Worm (Caenorhabditis elegans): Measurements from ENCODE around the gene dhgd-1.

The dhgd-1 gene

DNA sequence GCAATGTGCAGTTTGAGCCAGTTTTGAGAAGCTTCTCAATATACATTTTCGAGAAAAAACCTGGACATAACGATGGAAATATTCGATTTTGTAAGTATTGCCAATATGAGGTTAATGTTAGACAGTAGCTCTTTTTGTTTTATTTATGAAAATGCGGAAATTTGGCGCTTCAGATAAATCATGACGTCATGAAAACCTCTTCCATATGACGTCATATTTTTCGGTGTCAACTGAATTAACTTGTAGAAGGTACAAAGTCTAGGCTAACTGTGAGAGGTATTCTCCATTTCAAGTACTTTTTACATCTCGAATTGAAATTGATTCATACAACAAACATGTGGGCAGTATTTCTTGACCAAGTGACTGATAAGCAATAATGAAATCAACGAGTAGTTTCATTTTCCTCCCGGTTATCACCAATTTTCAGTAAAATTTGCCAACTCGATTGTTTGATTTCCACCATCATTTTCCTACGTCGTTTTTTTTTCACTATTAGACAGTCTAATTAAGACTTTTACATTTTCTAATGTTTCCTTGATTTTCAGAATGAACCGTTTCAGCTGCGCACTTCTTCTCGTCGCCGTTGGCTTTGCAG, 19.5 kb upstream of the dhgd-1 start, which contains the start of gene F54D5.3 (continued):
- TF ChIP-seq dmd-6 (GFP tag; IDR thresholded peaks at IDR 0.05) (peak; percentile 28; the same call in 1 of the 2 replicates), ceh-28 (tag; optimal IDR thresholded peaks at IDR 0.05) (no peak)

- TF ChIP-seq hif-1 (tag; optimal IDR thresholded peaks at IDR 0.05) (no peak), egl-43 (GFP tag; IDR thresholded peaks at IDR 0.05) (no peak), ceh-28 (tag; optimal IDR thresholded peaks at IDR 0.05) (no peak), hlh-11 (tag; optimal IDR thresholded peaks at IDR 0.05) (no peak), zag-1 (tag; optimal IDR thresholded peaks at IDR 0.05) (no peak), zip-11 (GFP tag; IDR thresholded peaks at IDR 0.05) (no peak), pqm-1 (tag; optimal IDR thresholded peaks at IDR 0.05) (peak; percentile 73)
Measured at ce11 chrII:11569213-11569868, 17.5 kb upstream of the dhgd-1 start, which contains the start of the genes F54D5.23 and F54D5.4. Gene F54D5.23, minus strand, starts transcription at chrII:11569287. Gene F54D5.4, plus strand, starts transcription at chrII:11569818.

- TF ChIP-seq sdz-12 (GFP tag; optimal IDR thresholded peaks at IDR 0.05) (no peak), lin-1 (GFP tag; IDR thresholded peaks at IDR 0.05) (no peak), pha-4 (GFP tag; IDR thresholded peaks at IDR 0.05) (no peak), pha-4 (tag; optimal IDR thresholded peaks at IDR 0.05) (no peak), unc-39 (tag; optimal IDR thresholded peaks at IDR 0.05) (no peak), snpc-1.2 (GFP tag; IDR thresholded peaks at IDR 0.05) (no peak), rbr-2 (tag; optimal IDR thresholded peaks at IDR 0.05) (no peak), egl-43 (GFP tag; IDR thresholded peaks at IDR 0.05) (no peak), nhr-42 (GFP tag; IDR thresholded peaks at IDR 0.05) (no peak), ztf-11 (tag; optimal IDR thresholded peaks at IDR 0.05) (no peak), nhr-10 (tag; optimal IDR thresholded peaks at IDR 0.05) (no peak), T20F7.1 (GFP tag; optimal IDR thresholded peaks at IDR 0.05) (no peak), zfp-2 (tag; optimal IDR thresholded peaks at IDR 0.05) (no peak), ztf-7 (tag; optimal IDR thresholded peaks at IDR 0.05) (no peak), spr-1 (tag; optimal IDR thresholded peaks at IDR 0.05) (no peak)
Measured at ce11 chrII:11568670-11569069, 16.8 kb upstream of the dhgd-1 start.

DNA sequence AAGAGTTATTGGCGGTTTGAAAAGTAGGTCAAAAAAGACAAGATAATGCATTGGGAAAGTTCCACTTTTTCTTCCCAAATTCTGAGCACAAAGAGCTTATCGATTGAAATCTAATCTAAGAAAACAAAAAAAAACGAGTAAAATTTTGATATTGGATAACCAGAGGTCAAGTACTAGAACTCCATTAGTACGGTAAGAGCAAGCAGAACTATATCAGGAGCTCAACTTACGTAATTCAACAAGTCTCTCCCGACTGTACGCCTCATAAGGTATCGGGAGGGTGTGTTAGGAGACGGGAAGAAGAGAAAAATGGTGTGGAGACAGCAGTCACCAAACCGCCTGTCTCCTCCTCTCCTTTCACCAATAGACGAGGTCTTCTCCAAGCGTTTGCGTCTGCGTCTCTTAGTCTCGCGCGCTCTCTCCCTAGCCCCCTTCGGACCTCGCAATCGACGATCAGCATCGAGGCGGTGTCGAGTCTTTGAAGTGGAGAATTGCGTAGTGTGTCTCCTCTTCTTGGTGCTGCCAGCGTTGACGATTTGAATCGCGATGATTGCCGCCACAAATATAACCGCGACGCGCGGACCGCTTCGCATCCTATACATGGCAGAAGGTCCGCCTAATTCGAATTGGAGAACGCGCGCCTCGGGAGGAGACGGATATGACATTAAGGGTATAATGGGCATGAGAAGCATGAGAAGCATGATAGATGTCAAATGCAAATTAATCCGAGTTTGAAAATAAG, 15.3 kb upstream of the dhgd-1 start, which contains the start of gene F54D5.5:
TSS of gene F54D5.5 (minus strand) at position 51 of the 742 bp plus-strand sequence.
- TF ChIP-seq nhr-6 (tag; optimal IDR thresholded peaks at IDR 0.05) (peak; percentile 37), egl-43 (GFP tag; IDR thresholded peaks at IDR 0.05) (peak; percentile 69; the same call in 1 of the 2 replicates), tag-97 (GFP tag; IDR thresholded peaks at IDR 0.05) (no peak), unc-62 (GFP tag; optimal IDR thresholded peaks at IDR 0.05 in 1 of 2) (peak in 1 of 2 experiments; percentile 31), unc-62 (tag; optimal IDR thresholded peaks at IDR 0.05) (no peak), nhr-42 (GFP tag; IDR thresholded peaks at IDR 0.05) (no peak), T26A8.4 (GFP tag; IDR thresholded peaks at IDR 0.05) (no peak), set-16 (GFP tag; IDR thresholded peaks at IDR 0.05) (peak; percentile 68), madf-5 (GFP tag; IDR thresholded peaks at IDR 0.05) (0 out of 4 replicates have a peak, but pooled peaks of 1 of the 2 experiments have one; percentile 60), aha-1 (tag) (peak; percentile 43)

- TF ChIP-seq ceh-82 (tag; optimal IDR thresholded peaks at IDR 0.05): no peak
- no peak for TF ChIP-seq vab-7 (GFP tag; IDR thresholded peaks at IDR 0.05)
- no peak for TF ChIP-seq snpc-1.2 (GFP tag; IDR thresholded peaks at IDR 0.05)
- no peak for TF ChIP-seq unc-130 (GFP tag; optimal IDR thresholded peaks at IDR 0.05)
- no peak for TF ChIP-seq ZK546.5 (tag; optimal IDR thresholded peaks at IDR 0.05)
- TF ChIP-seq zfp-3 (GFP tag; conservative IDR thresholded peaks at IDR 0.05): no peak
- TF ChIP-seq ctbp-1 (GFP tag; IDR thresholded peaks at IDR 0.05): no peak
- TF ChIP-seq zip-2 (tag; optimal IDR thresholded peaks at IDR 0.05): no peak
- TF ChIP-seq F37D6.2 (tag; optimal IDR thresholded peaks at IDR 0.05): no peak
- TF ChIP-seq madf-9 (GFP tag; conservative IDR thresholded peaks at IDR 0.05): no peak
- TF ChIP-seq rbr-2 (tag; optimal IDR thresholded peaks at IDR 0.05): no peak
- TF ChIP-seq aly-2 (tag; optimal IDR thresholded peaks at IDR 0.05): no peak
- no peak for TF ChIP-seq lsy-2 (tag; optimal IDR thresholded peaks at IDR 0.05)
- no peak for TF ChIP-seq fos-1 (tag; optimal IDR thresholded peaks at IDR 0.05)
- no peak for TF ChIP-seq nhr-48 (tag; optimal IDR thresholded peaks at IDR 0.05)
- TF ChIP-seq nhr-102 (tag; optimal IDR thresholded peaks at IDR 0.05): no peak
Measured at ce11 chrII:11564127-11564526, 12.2 kb upstream of the dhgd-1 start, which contains the start of gene F54D5.15. Gene F54D5.15, minus strand, starts transcription at chrII:11564227.
